Worm (Caenorhabditis elegans): Measurements from ENCODE around the gene ntr-2.
"Not testable (repeated sequence)": the region's sequence is repeated elsewhere in the genome, so short reads cannot be mapped to it uniquely, and the experiment has no call there.

- TF ChIP-seq snpc-4 (tag; optimal IDR thresholded peaks at IDR 0.05); elt-2 (tag; optimal IDR thresholded peaks at IDR 0.05); egl-27 (tag; optimal IDR thresholded peaks at IDR 0.05); nhr-20 (tag; optimal IDR thresholded peaks at IDR 0.05); lin-13 (GFP tag; optimal IDR thresholded peaks at IDR 0.05); elt-3 (tag; optimal IDR thresholded peaks at IDR 0.05); Y116A8C.19 (tag; optimal IDR thresholded peaks at IDR 0.05; ENCODE audit: borderline replicate concordance): not testable (repeated sequence)
Measured at ce11 chrX:14966515-14966914, 37.8 kb upstream of the ntr-2 start, which contains the start of gene F20D1.22.
